Worm (Caenorhabditis elegans) whole organism, L3 larva: ENCODE measurements around the gene irg-6.

Experiments
- ZK546.5 ChIP-seq: sonication (generic microtip); optimal IDR thresholded peaks from 2 replicates; lab custom pipeline; 2017; ENCODE audit warnings: missing biosample characterization, missing genetic modification characterization
- nhr-11 ChIP-seq: fragments of 150-350 bp; optimal IDR thresholded peaks from 2 replicates; lab custom pipeline; 2014; ENCODE audit warnings: missing biosample characterization, missing genetic modification characterization
- sea-2 ChIP-seq: fragments of 150-350 bp; sonication (generic microtip); optimal IDR thresholded peaks from 4 replicates; lab custom pipeline; 2014; ENCODE audit warnings: missing biosample characterization, missing genetic modification reagents, missing genetic modification characterization
- ztf-4 ChIP-seq: fragments of 150-350 bp; optimal IDR thresholded peaks from 2 replicates; lab custom pipeline; 2014; ENCODE audit warnings: missing biosample characterization, missing genetic modification characterization

DNA sequence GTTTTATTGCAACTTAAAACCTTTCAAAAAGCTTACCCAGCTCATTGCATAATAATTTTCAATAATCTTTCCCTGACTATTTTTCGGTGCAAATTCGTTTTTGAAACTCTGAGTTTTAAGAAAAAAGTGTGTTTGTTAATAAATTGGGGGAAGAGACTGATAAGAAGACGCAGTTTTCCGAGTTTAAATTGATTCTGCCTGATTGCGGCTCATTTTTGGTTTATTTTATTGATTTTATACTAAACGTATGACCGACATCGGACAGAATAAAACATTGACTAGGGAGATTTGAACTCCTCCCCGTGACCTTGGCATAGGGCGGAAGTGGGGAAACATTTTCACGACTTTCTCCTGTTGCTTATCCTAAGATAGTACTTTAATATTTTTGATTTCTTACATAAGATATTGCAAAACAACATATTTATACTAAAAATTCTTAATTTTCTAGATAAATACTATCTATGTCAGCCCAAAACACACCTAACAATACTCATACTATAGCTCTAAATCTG, 18.3 kb downstream of the irg-6 start, which contains the start of gene K08D8.7:
- no peak for TF ChIP-seq sea-2 (GFP tag; lab: Kevin White, UChicago)
- no peak for TF ChIP-seq ztf-4 (tag; lab: Kevin White, UChicago)
- no peak for TF ChIP-seq ZK546.5 (tag; lab: Kevin White, UChicago)
- no peak for TF ChIP-seq nhr-11 (tag; lab: Kevin White, UChicago)
